Fruit fly (Drosophila melanogaster) whole organism, embryonic: ENCODE data around the gene Rip11.

Source experiments
- CG10654 ChIP-seq: fragments of 200-800 bp; sonication (Bioruptor generic); optimal IDR thresholded peaks from 2 replicates; lab custom pipeline; 2016; ENCODE audit warnings: missing biosample characterization, missing genetic modification characterization
- CG10959 ChIP-seq: fragments of 200-800 bp; sonication (Bioruptor generic); IDR thresholded peaks from 2 replicates; pipeline ENCODE4 v1.3.6; 2022; ENCODE audit warnings: missing biosample characterization, missing genetic modification characterization
- CG12942 ChIP-seq: fragments of 200-800 bp; sonication (Bioruptor generic); optimal IDR thresholded peaks from 3 replicates; lab custom pipeline; 2016; ENCODE audit warnings: missing biosample characterization, missing genetic modification characterization
- CG13894 ChIP-seq: fragments of 200-800 bp; sonication (Bioruptor generic); optimal IDR thresholded peaks from 3 replicates; lab custom pipeline; 2018; ENCODE audit warnings: missing biosample characterization, mild to moderate bottlenecking, missing genetic modification characterization, moderate library complexity
- CG16815 ChIP-seq: fragments of 200-800 bp; sonication (Bioruptor generic); optimal IDR thresholded peaks from 3 replicates; lab custom pipeline; 2017; ENCODE audit warnings: missing biosample characterization, mild to moderate bottlenecking, missing genetic modification characterization
- CG17328 ChIP-seq: fragments of 200-800 bp; sonication (Bioruptor generic); IDR thresholded peaks from 2 replicates; pipeline ENCODE4 v1.3.6; 2022; ENCODE audit warnings: missing biosample characterization, missing genetic modification characterization
- CG17912 ChIP-seq: fragments of 200-800 bp; sonication (Bioruptor generic); optimal IDR thresholded peaks from 2 replicates; lab custom pipeline; 2018; ENCODE audit warnings: missing biosample characterization, mild to moderate bottlenecking, missing genetic modification characterization
- CG1832 ChIP-seq: fragments of 200-800 bp; sonication (Bioruptor generic); optimal IDR thresholded peaks from 2 replicates; lab custom pipeline; 2017; ENCODE audit warnings: missing biosample characterization, mild to moderate bottlenecking, missing genetic modification characterization, inconsistent platforms
- CG18599 ChIP-seq: fragments of 200-800 bp; sonication (Bioruptor generic); optimal IDR thresholded peaks from 3 replicates; lab custom pipeline; 2017; ENCODE audit warnings: missing biosample characterization, missing genetic modification characterization, mild to moderate bottlenecking, moderate library complexity, missing genetic modification reagents
- CG18764 ChIP-seq: fragments of 200-800 bp; sonication (Bioruptor generic); optimal IDR thresholded peaks from 3 replicates; lab custom pipeline; 2016; ENCODE audit warnings: missing biosample characterization, missing genetic modification characterization
- CG2678 ChIP-seq: fragments of 200-800 bp; sonication (Bioruptor generic); optimal IDR thresholded peaks from 3 replicates; lab custom pipeline; 2019; ENCODE audit warnings: missing biosample characterization, mild to moderate bottlenecking, missing genetic modification characterization, moderate library complexity
- CG33213 ChIP-seq: fragments of 200-800 bp; sonication (Bioruptor generic); optimal IDR thresholded peaks from 3 replicates; lab custom pipeline; 2016; ENCODE audit warnings: missing biosample characterization, missing genetic modification characterization
- CG6791 ChIP-seq: fragments of 200-800 bp; sonication (Bioruptor generic); IDR thresholded peaks from 3 replicates; pipeline ENCODE4 v1.3.6; 2022; ENCODE audit warnings: missing biosample characterization, missing genetic modification characterization; ENCODE audit not compliant: partially characterized antibody
- CG7745 ChIP-seq: fragments of 200-800 bp; sonication (Bioruptor generic); optimal IDR thresholded peaks from 2 replicates; lab custom pipeline; 2018; ENCODE audit warnings: missing biosample characterization, mild to moderate bottlenecking, missing genetic modification characterization, moderate library complexity
- CG8944 ChIP-seq: fragments of 200-800 bp; sonication (Bioruptor generic); optimal IDR thresholded peaks from 3 replicates; lab custom pipeline; 2016; ENCODE audit warnings: missing biosample characterization, missing genetic modification characterization
- CG9932 ChIP-seq: fragments of 200-800 bp; sonication (Bioruptor generic); IDR thresholded peaks from 2 replicates; pipeline ENCODE4 v1.3.6; 2022; ENCODE audit warnings: missing biosample characterization, missing genetic modification characterization
- ERR ChIP-seq: fragments of 200-800 bp; sonication (Bioruptor generic); optimal IDR thresholded peaks from 2 replicates; lab custom pipeline; 2016; ENCODE audit warnings: missing biosample characterization, missing genetic modification characterization
- Fer3 ChIP-seq: fragments of 200-800 bp; sonication (Bioruptor generic); optimal IDR thresholded peaks from 2 replicates; lab custom pipeline; 2018; ENCODE audit warnings: missing biosample characterization, mild to moderate bottlenecking, missing genetic modification characterization, moderate library complexity
- HHEX ChIP-seq: fragments of 200-800 bp; sonication (Bioruptor generic); optimal IDR thresholded peaks from 3 replicates; lab custom pipeline; 2017; ENCODE audit warnings: missing biosample characterization, mild to moderate bottlenecking, missing genetic modification characterization, missing genetic modification reagents
- Hand ChIP-seq: fragments of 200-800 bp; sonication (Bioruptor generic); optimal IDR thresholded peaks from 2 replicates; lab custom pipeline; 2017; ENCODE audit warnings: mild to moderate bottlenecking, missing biosample characterization, missing genetic modification reagents, missing genetic modification characterization
- Hsf ChIP-seq: fragments of 200-800 bp; sonication (Bioruptor generic); optimal IDR thresholded peaks from 3 replicates; lab custom pipeline; 2016; ENCODE audit warnings: missing biosample characterization, missing genetic modification characterization
- Mad ChIP-seq: fragments of 200-800 bp; sonication (Bioruptor generic); optimal IDR thresholded peaks from 2 replicates; lab custom pipeline; 2016; ENCODE audit warnings: missing biosample characterization, missing genetic modification characterization
- Neu2 ChIP-seq: fragments of 200-800 bp; sonication (Bioruptor generic); optimal IDR thresholded peaks from 3 replicates; lab custom pipeline; 2016; ENCODE audit warnings: missing biosample characterization, missing genetic modification characterization, borderline replicate concordance
- Nf-YC ChIP-seq: fragments of 200-800 bp; optimal IDR thresholded peaks from 3 replicates; lab custom pipeline; 2019; ENCODE audit warnings: missing biosample characterization, mild to moderate bottlenecking, missing genetic modification characterization, moderate library complexity
- Opbp ChIP-seq: fragments of 200-800 bp; sonication (Bioruptor generic); IDR thresholded peaks from 3 replicates; pipeline ENCODE4 v1.3.6; 2022; ENCODE audit warnings: missing biosample characterization, missing genetic modification characterization; ENCODE audit not compliant: partially characterized antibody
- Sox102F ChIP-seq: fragments of 200-800 bp; sonication (Bioruptor generic); optimal IDR thresholded peaks from 2 replicates; lab custom pipeline; 2018; ENCODE audit warnings: missing biosample characterization, mild to moderate bottlenecking, missing genetic modification characterization, moderate library complexity
- TFAM ChIP-seq: fragments of 200-800 bp; sonication (Bioruptor generic); optimal IDR thresholded peaks from 2 replicates; lab custom pipeline; 2017; ENCODE audit warnings: missing biosample characterization, missing genetic modification characterization, inconsistent platforms
- Taf1 ChIP-seq: fragments of 200-800 bp; sonication (Bioruptor generic); IDR thresholded peaks from 2 replicates; pipeline ENCODE4 v1.3.6; 2022; ENCODE audit warnings: missing biosample characterization, missing genetic modification characterization
- Xbp1 ChIP-seq: fragments of 200-800 bp; sonication (Bioruptor generic); optimal IDR thresholded peaks from 3 replicates; lab custom pipeline; 2016; ENCODE audit warnings: missing biosample characterization, mild to moderate bottlenecking, missing genetic modification characterization
- ash1 ChIP-seq: fragments of 200-800 bp; sonication (Bioruptor generic); optimal IDR thresholded peaks from 2 replicates; lab custom pipeline; 2018; ENCODE audit warnings: missing biosample characterization, mild to moderate bottlenecking, missing genetic modification characterization
- caup ChIP-seq: fragments of 200-800 bp; sonication (Bioruptor generic); optimal IDR thresholded peaks from 3 replicates; lab custom pipeline; 2017; ENCODE audit warnings: missing biosample characterization, mild to moderate bottlenecking, missing genetic modification characterization, moderate library complexity; ENCODE audit not compliant: severe bottlenecking
- ci ChIP-seq: fragments of 200-800 bp; sonication (Bioruptor generic); IDR thresholded peaks from 3 replicates; pipeline ENCODE4 v1.3.6; 2022; ENCODE audit warnings: missing biosample characterization, missing genetic modification characterization
- dati ChIP-seq: fragments of 200-800 bp; sonication (Bioruptor generic); IDR thresholded peaks from 2 replicates; pipeline ENCODE4 v1.3.6; 2022; ENCODE audit warnings: missing biosample characterization, missing genetic modification characterization
- fru ChIP-seq: fragments of >200 bp; optimal IDR thresholded peaks from 2 replicates; lab custom pipeline; 2017
- fu2 ChIP-seq: fragments of 200-800 bp; sonication (Bioruptor generic); optimal IDR thresholded peaks from 2 replicates; lab custom pipeline; 2016; ENCODE audit warnings: missing biosample characterization, missing genetic modification characterization
- hb ChIP-seq: fragments of 200-800 bp; sonication (Bioruptor generic); IDR thresholded peaks from 3 replicates; pipeline ENCODE4 v1.3.6; 2022; ENCODE audit warnings: missing biosample characterization, missing genetic modification characterization; ENCODE audit not compliant: partially characterized antibody
- jumu ChIP-seq: fragments of 200-800 bp; sonication (Bioruptor generic); optimal IDR thresholded peaks from 3 replicates; lab custom pipeline; 2016; ENCODE audit warnings: missing biosample characterization, missing genetic modification characterization
- lilli ChIP-seq: fragments of 200-800 bp; sonication (Bioruptor generic); optimal IDR thresholded peaks from 3 replicates; lab custom pipeline; 2016; ENCODE audit warnings: missing biosample characterization, missing genetic modification characterization
- lov ChIP-seq, 2 experiments: fragments of 200-800 bp in 1 of 2; fragments of >200 bp in 1 of 2; sonication (Bioruptor generic) in 1 of 2; IDR thresholded peaks in 1 of 2; optimal IDR thresholded peaks in 1 of 2; 2 replicates in 1 of 2; 3 replicates in 1 of 2; pipeline versions ENCODE4 v1.3.6 to Lab custom; 2017 to 2022; ENCODE audit warnings: missing biosample characterization in 1 of 2, missing genetic modification characterization in 1 of 2
- luna ChIP-seq: fragments of 200-800 bp; sonication (Bioruptor generic); optimal IDR thresholded peaks from 2 replicates; lab custom pipeline; 2016; ENCODE audit warnings: missing biosample characterization, missing genetic modification characterization
- org-1 ChIP-seq: fragments of 200-800 bp; sonication (Bioruptor generic); optimal IDR thresholded peaks from 2 replicates; lab custom pipeline; 2017; ENCODE audit warnings: missing biosample characterization, missing genetic modification characterization
- repo ChIP-seq: fragments of 200-800 bp; sonication (Bioruptor generic); optimal IDR thresholded peaks from 2 replicates; lab custom pipeline; 2016; ENCODE audit warnings: missing biosample characterization, missing genetic modification characterization
- sens ChIP-seq: fragments of 200-800 bp; sonication (Bioruptor generic); peaks from one replicate; lab custom pipeline; 2016; ENCODE audit warnings: missing biosample characterization, missing genetic modification characterization
- sens-2 ChIP-seq: fragments of 200-800 bp; sonication (Bioruptor generic); IDR thresholded peaks from 2 replicates; pipeline ENCODE4 v1.3.6; 2022; ENCODE audit warnings: missing biosample characterization, missing genetic modification characterization
- sima ChIP-seq: fragments of 200-800 bp; sonication (Bioruptor generic); optimal IDR thresholded peaks from 2 replicates; lab custom pipeline; 2016; ENCODE audit warnings: missing biosample characterization, missing genetic modification characterization
- sqz ChIP-seq: fragments of 200-800 bp; sonication (Bioruptor generic); optimal IDR thresholded peaks from 3 replicates; lab custom pipeline; 2018; ENCODE audit warnings: missing biosample characterization, mild to moderate bottlenecking, missing genetic modification characterization
- sr ChIP-seq: fragments of 200-800 bp; sonication (Bioruptor generic); IDR thresholded peaks from 3 replicates; pipeline ENCODE4 v1.3.6; 2022; ENCODE audit warnings: missing biosample characterization, missing genetic modification characterization
- usp ChIP-seq: fragments of >200 bp; optimal IDR thresholded peaks from 2 replicates; lab custom pipeline; 2017; ENCODE audit warnings: missing biosample characterization, missing genetic modification characterization
- z ChIP-seq: fragments of 200-800 bp; sonication (Bioruptor generic); IDR thresholded peaks from 3 replicates; pipeline ENCODE4 v1.3.6; 2022; ENCODE audit warnings: missing biosample characterization, missing genetic modification characterization

Rip11 gene

dm6 chrX:18646855-18647699 is at the start of gene Rip11 (continued):
- peak; percentile 13 for TF ChIP-seq CG2678 (tag; lab: Kevin White, UChicago)
- TF ChIP-seq usp (GFP tag; lab: Kevin White, UChicago): no peak
- peak; percentile 57; the same call in 2 of the 3 replicates for TF ChIP-seq Opbp
- TF ChIP-seq Sox102F (GFP tag; lab: Kevin White, UChicago): no peak
- TF ChIP-seq CG9932 (GFP tag; lab: Robert Waterston, UW): peak; percentile 67
- no peak for TF ChIP-seq z (GFP tag; lab: Robert Waterston, UW)
- no peak for TF ChIP-seq CG13894 (tag; lab: Kevin White, UChicago)
- TF ChIP-seq sima (GFP tag; lab: Kevin White, UChicago): no peak
- no peak for TF ChIP-seq Mad (GFP tag; lab: Kevin White, UChicago)
- no peak for TF ChIP-seq CG18599 (GFP tag; lab: Kevin White, UChicago)
- TF ChIP-seq luna (GFP tag; lab: Kevin White, UChicago): no peak
- no peak for TF ChIP-seq ash1 (GFP tag; lab: Kevin White, UChicago)
- TF ChIP-seq ci: peak; percentile 48
- peak; percentile 4 for TF ChIP-seq Hsf
- TF ChIP-seq CG8944: peak; percentile 0
- no peak for TF ChIP-seq CG10959 (GFP tag; lab: Robert Waterston, UW)
- peak; percentile 31 for TF ChIP-seq repo
- peak; percentile 42 for TF ChIP-seq lilli (GFP tag; lab: Kevin White, UChicago)
- no peak for TF ChIP-seq Hand (GFP tag; lab: Kevin White, UChicago)
- TF ChIP-seq HHEX (GFP tag; lab: Kevin White, UChicago): no peak
- peak; percentile 62 for TF ChIP-seq CG1832
- no peak; the same call in 1 of the 2 replicates for TF ChIP-seq Taf1
- no peak for TF ChIP-seq sens-2
- TF ChIP-seq Neu2 (GFP tag; lab: Kevin White, UChicago): no peak
- TF ChIP-seq sens: peak; percentile 80
- no peak for TF ChIP-seq CG12942
- TF ChIP-seq sqz (GFP tag; lab: Kevin White, UChicago): peak; percentile 80
- no peak for TF ChIP-seq CG17912 (GFP tag; lab: Kevin White, UChicago)
- no peak for TF ChIP-seq CG6791 (GFP tag; lab: Robert Waterston, UW)
- TF ChIP-seq CG10654 (GFP tag; lab: Kevin White, UChicago): no peak
- TF ChIP-seq lov (optimal IDR thresholded peaks at IDR 0.05; lab: Kevin White, UChicago): no peak
- TF ChIP-seq lov (GFP tag; IDR thresholded peaks at IDR 0.05; lab: Robert Waterston, UW): no peak
- no peak for TF ChIP-seq CG17328
- TF ChIP-seq Fer3: no peak
- TF ChIP-seq ERR: no peak
- TF ChIP-seq fru (lab: Kevin White, UChicago): no peak
- TF ChIP-seq caup (GFP tag; lab: Kevin White, UChicago): no peak
- no peak for TF ChIP-seq TFAM (GFP tag; lab: Kevin White, UChicago)
- no peak for TF ChIP-seq CG7745 (tag; lab: Kevin White, UChicago)
- no peak for TF ChIP-seq org-1 (GFP tag; lab: Kevin White, UChicago)
- no peak for TF ChIP-seq dati (GFP tag; lab: Robert Waterston, UW)
- TF ChIP-seq jumu (GFP tag; lab: Kevin White, UChicago): peak; percentile 41
- TF ChIP-seq CG18764 (GFP tag; lab: Kevin White, UChicago): no peak
- TF ChIP-seq CG33213 (GFP tag; lab: Kevin White, UChicago): no peak
- no peak for TF ChIP-seq hb (GFP tag; lab: Robert Waterston, UW)
- TF ChIP-seq fu2 (GFP tag; lab: Kevin White, UChicago): no peak
- TF ChIP-seq CG16815 (GFP tag; lab: Kevin White, UChicago): no peak
- 0 out of 3 replicates have a peak, but pooled peaks have one; percentile 43 for TF ChIP-seq sr (GFP tag; lab: Robert Waterston, UW)
- peak; percentile 19 for TF ChIP-seq Xbp1 (GFP tag; lab: Kevin White, UChicago)
- peak; percentile 0 for TF ChIP-seq Nf-YC (tag; lab: Kevin White, UChicago)
